Fruit fly (Drosophila melanogaster) whole organism, embryonic: ENCODE results near the gene CG5641.

Experiments
- Bgb ChIP-seq: fragments of 200-800 bp; sonication (Bioruptor generic); IDR thresholded peaks from 2 replicates; pipeline ENCODE4 v1.3.6; 2022; ENCODE audit warnings: missing biosample characterization, missing genetic modification characterization; ENCODE audit not compliant: partially characterized antibody
- CG13287 ChIP-seq: fragments of 200-800 bp; sonication (Bioruptor generic); IDR thresholded peaks from 2 replicates; pipeline ENCODE4 v1.3.6; 2022; ENCODE audit warnings: missing biosample characterization, missing genetic modification characterization; ENCODE audit not compliant: partially characterized antibody
- CG13894 ChIP-seq: fragments of 200-800 bp; sonication (Bioruptor generic); optimal IDR thresholded peaks from 3 replicates; lab custom pipeline; 2018; ENCODE audit warnings: missing biosample characterization, mild to moderate bottlenecking, missing genetic modification characterization, moderate library complexity
- CG14050 ChIP-seq: fragments of 200-800 bp; sonication (Bioruptor generic); IDR thresholded peaks from 3 replicates; pipeline ENCODE4 v1.3.6; 2022; ENCODE audit warnings: missing biosample characterization, missing genetic modification characterization
- CG15011 ChIP-seq: fragments of 200-800 bp; sonication (Bioruptor generic); optimal IDR thresholded peaks from 3 replicates; lab custom pipeline; 2018; ENCODE audit warnings: missing biosample characterization, mild to moderate bottlenecking, missing genetic modification characterization
- CG1529 ChIP-seq: fragments of 200-800 bp; sonication (Bioruptor generic); optimal IDR thresholded peaks from 3 replicates; lab custom pipeline; 2018; ENCODE audit warnings: missing biosample characterization, missing genetic modification characterization
- CG17361 ChIP-seq: fragments of 200-800 bp; sonication (Bioruptor generic); IDR thresholded peaks from 3 replicates; pipeline ENCODE4 v1.3.6; 2022; ENCODE audit warnings: missing biosample characterization, missing genetic modification characterization
- CG2199 ChIP-seq: fragments of 200-800 bp; sonication (Bioruptor generic); IDR thresholded peaks from 3 replicates; pipeline ENCODE4 v1.3.6; 2022; ENCODE audit warnings: missing biosample characterization, missing genetic modification characterization
- CG2678 ChIP-seq: fragments of 200-800 bp; sonication (Bioruptor generic); optimal IDR thresholded peaks from 3 replicates; lab custom pipeline; 2019; ENCODE audit warnings: missing biosample characterization, mild to moderate bottlenecking, missing genetic modification characterization, moderate library complexity
- CG2712 ChIP-seq: fragments of 200-800 bp; optimal IDR thresholded peaks from 3 replicates; lab custom pipeline; 2019; ENCODE audit warnings: missing biosample characterization, mild to moderate bottlenecking, missing genetic modification characterization, moderate library complexity
- CG3281 ChIP-seq: fragments of 200-800 bp; sonication (Bioruptor generic); optimal IDR thresholded peaks from 3 replicates; lab custom pipeline; 2017; ENCODE audit warnings: missing biosample characterization, mild to moderate bottlenecking, missing genetic modification characterization
- CG4282 ChIP-seq: fragments of 200-800 bp; sonication (Bioruptor generic); optimal IDR thresholded peaks from 2 replicates; lab custom pipeline; 2016; ENCODE audit warnings: missing biosample characterization, missing genetic modification characterization
- CG5245 ChIP-seq: fragments of 200-800 bp; sonication (Bioruptor generic); optimal IDR thresholded peaks from 3 replicates; lab custom pipeline; 2016; ENCODE audit warnings: missing biosample characterization, missing genetic modification characterization
- CG8089 ChIP-seq: fragments of 200-800 bp; sonication (Bioruptor generic); optimal IDR thresholded peaks from 3 replicates; lab custom pipeline; 2016; ENCODE audit warnings: missing biosample characterization, missing genetic modification characterization
- CG9609 ChIP-seq: fragments of 200-800 bp; sonication (Bioruptor generic); optimal IDR thresholded peaks from 3 replicates; lab custom pipeline; 2016; ENCODE audit warnings: missing biosample characterization, missing genetic modification characterization
- CG9932 ChIP-seq: fragments of 200-800 bp; sonication (Bioruptor generic); IDR thresholded peaks from 2 replicates; pipeline ENCODE4 v1.3.6; 2022; ENCODE audit warnings: missing biosample characterization, missing genetic modification characterization
- Dip3 ChIP-seq: fragments of 200-800 bp; sonication (Bioruptor generic); optimal IDR thresholded peaks from 3 replicates; lab custom pipeline; 2016; ENCODE audit warnings: missing biosample characterization, missing genetic modification characterization
- Dp ChIP-seq: fragments of 200-800 bp; sonication (Bioruptor generic); optimal IDR thresholded peaks from 2 replicates; lab custom pipeline; 2018; ENCODE audit warnings: missing biosample characterization, mild to moderate bottlenecking, missing genetic modification characterization, moderate library complexity
- E2f2 ChIP-seq: fragments of 200-800 bp; sonication (Bioruptor generic); IDR thresholded peaks from 2 replicates; pipeline ENCODE4 v1.3.6; 2022; ENCODE audit warnings: missing biosample characterization, missing genetic modification characterization
- HmgD ChIP-seq: fragments of 200-800 bp; sonication (Bioruptor generic); optimal IDR thresholded peaks from 3 replicates; lab custom pipeline; 2016; ENCODE audit warnings: missing biosample characterization, missing genetic modification characterization
- MBD-R2 ChIP-seq: fragments of 200-800 bp; sonication (Bioruptor generic); IDR thresholded peaks from 2 replicates; pipeline ENCODE4 v1.3.6; 2022; ENCODE audit warnings: missing biosample characterization, missing genetic modification characterization
- Max ChIP-seq: fragments of 200-800 bp; sonication (Bioruptor generic); optimal IDR thresholded peaks from 2 replicates; lab custom pipeline; 2016; ENCODE audit warnings: missing biosample characterization, mild to moderate bottlenecking, missing genetic modification characterization
- NC2β ChIP-seq: fragments of 200-800 bp; sonication (Bioruptor generic); optimal IDR thresholded peaks from 2 replicates; lab custom pipeline; 2016; ENCODE audit warnings: missing biosample characterization, missing genetic modification characterization
- Nf-YB ChIP-seq: fragments of 200-800 bp; sonication (Bioruptor generic); optimal IDR thresholded peaks from 3 replicates; lab custom pipeline; 2019; ENCODE audit warnings: missing biosample characterization, mild to moderate bottlenecking, missing genetic modification characterization, moderate library complexity
- Optix ChIP-seq: fragments of 200-800 bp; sonication (Bioruptor generic); IDR thresholded peaks from 3 replicates; pipeline ENCODE4 v1.3.6; 2022; ENCODE audit warnings: missing biosample characterization, missing genetic modification characterization
- PHDP ChIP-seq: fragments of 200-800 bp; sonication (Bioruptor generic); optimal IDR thresholded peaks from 3 replicates; lab custom pipeline; 2018; ENCODE audit warnings: missing biosample characterization, mild to moderate bottlenecking, missing genetic modification characterization, moderate library complexity
- Poxn ChIP-seq: fragments of 200-800 bp; sonication (Bioruptor generic); IDR thresholded peaks from 2 replicates; pipeline ENCODE4 v1.3.6; 2022; ENCODE audit warnings: missing biosample characterization, missing genetic modification characterization
- Ssrp ChIP-seq: fragments of 200-800 bp; sonication (Bioruptor generic); optimal IDR thresholded peaks from 2 replicates; lab custom pipeline; 2018; ENCODE audit warnings: missing biosample characterization, mild to moderate bottlenecking, missing genetic modification characterization, moderate library complexity
- Stat92E ChIP-seq, 3 experiments: fragments of >200 bp in 2 of 3; fragments of 200-800 bp in 1 of 3; sonication (Bioruptor generic) in 1 of 3; optimal IDR thresholded peaks; 2 replicates each; lab custom pipeline; 2017 to 2019; ENCODE audit warnings: missing biosample characterization in 3 of 3, missing genetic modification characterization in 3 of 3, mild to moderate bottlenecking in 1 of 3, moderate library complexity in 1 of 3
- Xbp1 ChIP-seq: fragments of 200-800 bp; sonication (Bioruptor generic); optimal IDR thresholded peaks from 3 replicates; lab custom pipeline; 2016; ENCODE audit warnings: missing biosample characterization, mild to moderate bottlenecking, missing genetic modification characterization
- Xrp1 ChIP-seq: fragments of 200-800 bp; sonication (Bioruptor generic); IDR thresholded peaks from 2 replicates; pipeline ENCODE4 v1.3.6; 2022; ENCODE audit warnings: missing biosample characterization, missing genetic modification characterization
- crc ChIP-seq: fragments of 200-800 bp; sonication (Bioruptor generic); optimal IDR thresholded peaks from 2 replicates; lab custom pipeline; 2016; ENCODE audit warnings: missing biosample characterization, missing genetic modification characterization
- dan ChIP-seq: fragments of 200-800 bp; sonication (Bioruptor generic); IDR thresholded peaks from 2 replicates; pipeline ENCODE4 v1.3.6; 2022; ENCODE audit warnings: missing biosample characterization, missing genetic modification characterization
- dmrt11E ChIP-seq: fragments of 200-800 bp; sonication (Bioruptor generic); optimal IDR thresholded peaks from 3 replicates; lab custom pipeline; 2018; ENCODE audit warnings: missing biosample characterization, mild to moderate bottlenecking, missing genetic modification characterization, moderate library complexity
- emc ChIP-seq: fragments of 200-800 bp; sonication (Bioruptor generic); optimal IDR thresholded peaks from 2 replicates; lab custom pipeline; 2016; ENCODE audit warnings: missing biosample characterization, missing genetic modification characterization
- eve ChIP-seq, 2 experiments: fragments of >200 bp; optimal IDR thresholded peaks; 2 replicates each; lab custom pipeline; 2017; ENCODE audit warnings: missing biosample characterization in 2 of 2, missing genetic modification characterization in 2 of 2
- fd102C ChIP-seq: fragments of 200-800 bp; sonication (Bioruptor generic); optimal IDR thresholded peaks from 2 replicates; lab custom pipeline; 2018; ENCODE audit warnings: missing biosample characterization, mild to moderate bottlenecking, missing genetic modification characterization, moderate library complexity
- gt ChIP-seq: fragments of 200-800 bp; sonication (Bioruptor generic); IDR thresholded peaks from 2 replicates; pipeline ENCODE4 v1.3.6; 2022; ENCODE audit warnings: missing biosample characterization, missing genetic modification characterization
- h ChIP-seq: fragments of >200 bp; optimal IDR thresholded peaks from 2 replicates; lab custom pipeline; 2017
- insv ChIP-seq, 2 experiments: fragments of 200-800 bp; sonication (Bioruptor generic); optimal IDR thresholded peaks; 3 replicates each; lab custom pipeline; 2016 to 2018; ENCODE audit warnings: missing biosample characterization in 2 of 2, missing genetic modification characterization in 2 of 2
- inv ChIP-seq: fragments of 200-800 bp; sonication (Bioruptor generic); IDR thresholded peaks from 2 replicates; pipeline ENCODE4 v1.3.6; 2022; ENCODE audit warnings: missing biosample characterization, missing genetic modification characterization; ENCODE audit not compliant: partially characterized antibody
- lilli ChIP-seq: fragments of 200-800 bp; sonication (Bioruptor generic); optimal IDR thresholded peaks from 3 replicates; lab custom pipeline; 2016; ENCODE audit warnings: missing biosample characterization, missing genetic modification characterization
- nerfin-2 ChIP-seq: fragments of 200-800 bp; sonication (Bioruptor generic); IDR thresholded peaks from 2 replicates; pipeline ENCODE4 v1.3.6; 2022; ENCODE audit warnings: missing biosample characterization, missing genetic modification characterization; ENCODE audit not compliant: partially characterized antibody
- odd ChIP-seq: fragments of 200-800 bp; sonication (Bioruptor generic); optimal IDR thresholded peaks from 2 replicates; lab custom pipeline; 2017; ENCODE audit warnings: missing biosample characterization, mild to moderate bottlenecking, missing genetic modification characterization
- otp ChIP-seq: fragments of 200-800 bp; sonication (Bioruptor generic); IDR thresholded peaks from 3 replicates; pipeline ENCODE4, ENCODE4 v1.3.6; 2022; ENCODE audit warnings: missing biosample characterization, missing genetic modification characterization
- pum ChIP-seq: fragments of 200-800 bp; sonication (Bioruptor generic); optimal IDR thresholded peaks from 2 replicates; lab custom pipeline; 2016; ENCODE audit warnings: missing biosample characterization, missing genetic modification characterization
- salm ChIP-seq: fragments of 200-800 bp; sonication (Bioruptor generic); optimal IDR thresholded peaks from 2 replicates; lab custom pipeline; 2018; ENCODE audit warnings: missing biosample characterization, mild to moderate bottlenecking, missing genetic modification characterization
- ssp ChIP-seq: fragments of 200-800 bp; sonication (Bioruptor generic); IDR thresholded peaks from 2 replicates; pipeline ENCODE4 v1.3.6; 2022; ENCODE audit warnings: missing biosample characterization, missing genetic modification characterization
- trem ChIP-seq: fragments of 200-800 bp; optimal IDR thresholded peaks from 3 replicates; lab custom pipeline; 2019; ENCODE audit warnings: missing biosample characterization, mild to moderate bottlenecking, missing genetic modification characterization, moderate library complexity
- wdn ChIP-seq: fragments of 200-800 bp; sonication (Bioruptor generic); IDR thresholded peaks from 2 replicates; pipeline ENCODE4 v1.3.6; 2022; ENCODE audit warnings: missing biosample characterization, missing genetic modification characterization
- wor ChIP-seq: fragments of 200-800 bp; sonication (Bioruptor generic); IDR thresholded peaks from 2 replicates; pipeline ENCODE4 v1.3.6; 2022; ENCODE audit warnings: missing biosample characterization, missing genetic modification characterization

The CG5641 gene

DNA sequence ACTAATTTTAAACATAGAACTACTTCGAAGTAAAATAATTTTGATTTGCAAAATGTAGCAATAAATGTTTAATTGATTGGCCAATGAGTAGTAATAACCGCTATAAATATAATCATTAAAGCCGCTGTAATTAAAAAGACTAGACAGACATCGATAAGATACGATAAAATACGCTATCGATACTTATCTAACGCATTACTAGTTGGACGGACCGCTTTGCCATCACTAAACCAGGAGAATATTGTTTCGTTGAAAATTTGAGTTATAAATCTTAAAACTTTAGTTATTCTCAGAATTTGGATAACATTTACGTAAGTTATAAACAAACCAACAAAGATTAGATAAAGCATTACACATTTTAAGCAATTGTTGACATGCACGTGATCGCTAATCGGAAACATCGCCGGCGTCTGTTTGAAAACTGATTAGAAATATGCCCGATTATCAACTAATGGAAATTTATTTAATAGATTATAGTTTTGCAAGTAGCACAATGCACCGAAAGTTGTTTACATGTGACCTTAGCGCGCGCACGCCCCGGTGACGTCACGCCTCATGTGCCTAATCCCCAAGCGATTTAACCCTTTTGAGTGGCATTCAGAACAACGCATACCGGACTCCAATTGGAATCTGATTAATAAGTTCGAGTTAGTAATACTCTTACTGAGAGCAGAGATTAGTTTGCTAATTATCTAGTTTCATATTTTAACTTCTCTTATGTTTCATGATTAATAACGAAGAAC is 10.5 kb upstream of the CG5641 start, which contains the start of gene Desat1 (continued):
- TF ChIP-seq wor (GFP tag; lab: Robert Waterston, UW) (no peak), Dip3 (GFP tag; lab: Kevin White, UChicago) (no peak), trem (tag; lab: Kevin White, UChicago) (peak; percentile 79), wdn (no peak), CG9609 (no peak), CG2712 (peak; percentile 38), CG17361 (GFP tag; lab: Robert Waterston, UW) (peak; percentile 26; the same call in 1 of the 3 replicates), Poxn (GFP tag; lab: Robert Waterston, UW) (no peak), dmrt11E (tag; lab: Kevin White, UChicago) (no peak), lilli (GFP tag; lab: Kevin White, UChicago) (no peak), Dp (GFP tag; lab: Kevin White, UChicago) (peak; percentile 58), CG8089 (no peak), inv (GFP tag; lab: Robert Waterston, UW) (peak; percentile 82), HmgD (GFP tag; lab: Kevin White, UChicago) (no peak), Bgb (GFP tag; lab: Robert Waterston, UW) (peak; percentile 90), CG13894 (tag; lab: Kevin White, UChicago) (no peak), NC2β (peak; percentile 4), salm (tag; lab: Kevin White, UChicago) (no peak), Xbp1 (GFP tag; lab: Kevin White, UChicago) (no peak), CG15011 (GFP tag; lab: Kevin White, UChicago) (no peak), emc (no peak), eve (GFP tag; optimal IDR thresholded peaks at IDR 0.05; lab: Kevin White, UChicago) (no peak), gt (GFP tag; lab: Robert Waterston, UW) (no peak), Max (GFP tag; lab: Kevin White, UChicago) (no peak), PHDP (tag; lab: Kevin White, UChicago) (no peak), odd (GFP tag; lab: Kevin White, UChicago) (no peak), CG2678 (tag; lab: Kevin White, UChicago) (no peak), CG9932 (GFP tag; lab: Robert Waterston, UW) (peak; percentile 20; the same call in 1 of the 2 replicates), CG4282 (GFP tag; lab: Kevin White, UChicago) (no peak), E2f2 (GFP tag; lab: Robert Waterston, UW) (peak; percentile 49; the same call in 1 of the 2 replicates), dan (GFP tag; lab: Robert Waterston, UW) (no peak), CG5245 (no peak), pum (GFP tag; lab: Kevin White, UChicago) (no peak), Ssrp (no peak), insv (GFP tag; optimal IDR thresholded peaks at IDR 0.05; lab: Kevin White, UChicago) (peak; percentile 86 to 97), nerfin-2 (GFP tag; lab: Robert Waterston, UW) (peak; percentile 77), CG3281 (GFP tag; lab: Kevin White, UChicago) (no peak), ssp (GFP tag; lab: Robert Waterston, UW) (no peak), Stat92E (GFP tag; optimal IDR thresholded peaks at IDR 0.05; lab: Kevin White, UChicago) (peak in 1 of 3 experiments; percentile 41), h (lab: Kevin White, UChicago) (no peak), fd102C (no peak), MBD-R2 (peak; percentile 54), crc (GFP tag; lab: Kevin White, UChicago) (no peak), CG14050 (GFP tag; lab: Robert Waterston, UW) (no peak), CG1529 (GFP tag; lab: Kevin White, UChicago) (no peak), CG13287 (GFP tag; lab: Robert Waterston, UW) (peak; percentile 94), Xrp1 (GFP tag; lab: Robert Waterston, UW) (no peak), Nf-YB (GFP tag; lab: Kevin White, UChicago) (no peak), otp (GFP tag; lab: Robert Waterston, UW) (no peak), Optix (no peak), CG2199 (GFP tag; lab: Robert Waterston, UW) (no peak)
